Fruit fly (Drosophila melanogaster): ENCODE data around the gene CG13895.
A peak's percentile ranks its signal among the peaks of the same experiment; 100 is the strongest.

CG13895 gene

DNA sequence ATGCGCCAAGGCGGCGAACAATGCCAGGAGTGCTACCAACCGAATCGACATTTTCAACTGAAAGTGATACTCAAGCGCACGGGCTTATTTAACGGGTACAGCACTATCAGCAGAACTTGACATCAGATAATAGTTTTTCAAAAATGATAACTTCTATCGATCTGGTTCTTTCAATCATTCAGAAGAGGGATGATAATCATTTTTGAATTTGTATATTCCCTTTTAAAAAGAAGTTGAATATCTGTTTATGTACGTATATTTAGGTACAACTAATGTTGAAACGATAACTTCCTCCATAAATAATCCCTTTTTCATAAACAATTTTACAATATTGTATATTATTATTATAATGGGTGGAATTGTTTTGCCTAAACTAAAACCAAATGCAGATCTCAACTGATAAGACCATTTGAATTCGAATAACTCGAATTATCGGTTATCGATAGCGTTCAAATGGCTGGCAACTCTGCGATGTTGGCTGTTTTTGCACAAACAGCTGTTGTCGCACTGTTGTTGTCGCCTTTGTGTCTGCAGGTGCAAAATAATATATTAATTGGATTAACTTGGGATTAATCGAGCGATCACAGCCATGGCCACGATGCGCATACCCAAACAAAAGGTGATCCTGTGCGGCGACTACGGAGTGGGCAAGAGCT lies 17.8 kb downstream of the CG13895 start, which contains the start of the genes CG32483 and RabX6 (continued):
- TF ChIP-seq CG14710 (tag; optimal IDR thresholded peaks at IDR 0.05) (peak; percentile 4), E2f2 (GFP tag; IDR thresholded peaks at IDR 0.05) (peak; percentile 90), CG13287 (GFP tag; IDR thresholded peaks at IDR 0.05; ENCODE audit: partially characterized antibody) (peak; percentile 65), Sin3A (optimal IDR thresholded peaks at IDR 0.05) (peak; percentile 1), CG13624 (GFP tag; optimal IDR thresholded peaks at IDR 0.05) (no peak), HmgZ (tag; optimal IDR thresholded peaks at IDR 0.05) (peak; percentile 3), CrebB (tag; optimal IDR thresholded peaks at IDR 0.05) (no peak), CG1602 (GFP tag; optimal IDR thresholded peaks at IDR 0.05) (no peak)

DNA sequence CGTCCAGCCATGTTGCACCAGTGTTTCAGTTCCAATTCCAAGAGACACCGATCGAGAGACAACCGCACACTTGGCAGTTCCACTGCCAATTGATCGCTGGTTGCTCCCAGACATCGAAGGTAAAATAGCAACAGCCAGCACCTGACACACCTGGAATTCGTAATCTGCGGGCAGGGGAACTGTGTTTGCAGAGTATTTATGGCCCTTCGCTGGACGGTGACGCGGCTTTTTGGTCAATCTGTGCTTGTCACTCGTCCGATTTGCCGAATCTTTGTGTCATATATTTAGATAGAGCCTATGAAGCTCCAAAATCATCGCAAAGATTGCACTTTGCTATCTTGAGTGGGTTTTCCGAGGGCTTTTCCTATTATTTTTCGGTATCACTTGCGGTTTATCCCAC lies 20.1 kb downstream of the CG13895 start, which contains the start of gene hiro:
Gene hiro, minus strand, starts transcription at position 101 of the 400 bp plus-strand sequence.
- TF ChIP-seq chinmo (GFP tag; IDR thresholded peaks at IDR 0.05; ENCODE audit: partially characterized antibody) (0 out of 4 replicates have a peak, but pooled peaks have one; percentile 8), Fer2 (tag; optimal IDR thresholded peaks at IDR 0.05) (no peak), sd (tag; optimal IDR thresholded peaks at IDR 0.05) (peak; percentile 32)

DNA sequence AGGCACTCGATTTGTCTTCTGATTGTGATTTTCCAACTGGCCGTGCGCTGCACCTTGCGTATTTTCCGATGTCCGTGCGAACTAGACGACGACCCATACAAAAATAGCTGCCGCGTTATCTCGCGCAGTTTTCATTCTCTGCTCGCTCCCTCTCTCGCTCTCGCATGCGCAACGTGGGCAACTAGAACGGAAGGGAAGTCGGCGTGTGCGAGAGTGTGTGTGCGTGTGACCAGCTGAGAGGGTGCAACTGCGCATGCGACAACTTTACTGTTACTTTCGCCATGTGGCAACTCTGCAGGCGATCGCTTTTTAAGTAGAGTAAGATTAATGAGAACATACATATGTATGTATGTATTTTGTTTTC lies 22.6 kb downstream of the CG13895 start, which contains the start of gene ebd1:
Gene ebd1, minus strand, starts transcription at position 109 of the 364 bp plus-strand sequence.
- no peak for TF ChIP-seq mld (GFP tag; IDR thresholded peaks at IDR 0.05; ENCODE audit: partially characterized antibody)
- TF ChIP-seq ATbp (GFP tag; optimal IDR thresholded peaks at IDR 0.05) = no peak
- no peak for TF ChIP-seq CG13624 (GFP tag; optimal IDR thresholded peaks at IDR 0.05)
- no peak for TF ChIP-seq CG43689 (GFP tag; IDR thresholded peaks at IDR 0.05)
- TF ChIP-seq CG6813 (GFP tag; optimal IDR thresholded peaks at IDR 0.05) = no peak
- no peak for TF ChIP-seq kay (GFP tag; optimal IDR thresholded peaks at IDR 0.05)
- 0 out of 2 replicates have a peak, but pooled peaks have one; percentile 8 for TF ChIP-seq bbx (GFP tag; IDR thresholded peaks at IDR 0.05; ENCODE audit: partially characterized antibody)
- no peak for TF ChIP-seq ems (GFP tag; optimal IDR thresholded peaks at IDR 0.05)
- no peak for TF ChIP-seq dimm (GFP tag; IDR thresholded peaks at IDR 0.05)
- no peak for TF ChIP-seq Fer1 (GFP tag; optimal IDR thresholded peaks at IDR 0.05)
- no peak for TF ChIP-seq chm (GFP tag; IDR thresholded peaks at IDR 0.05)
- no peak for TF ChIP-seq gsb-n (tag; optimal IDR thresholded peaks at IDR 0.05)
- TF ChIP-seq CG4707 (GFP tag; optimal IDR thresholded peaks at IDR 0.05) = peak; percentile 29
- no peak for TF ChIP-seq CG31388 (GFP tag; optimal IDR thresholded peaks at IDR 0.05)
- TF ChIP-seq pita (GFP tag; optimal IDR thresholded peaks at IDR 0.05) = no peak
- no peak for TF ChIP-seq lov (optimal IDR thresholded peaks at IDR 0.05)
- TF ChIP-seq lov (GFP tag; IDR thresholded peaks at IDR 0.05) = no peak
- no peak for TF ChIP-seq vvl (GFP tag; IDR thresholded peaks at IDR 0.05)
- 0 out of 3 replicates have a peak, but pooled peaks have one; percentile 6 for TF ChIP-seq zen2 (GFP tag; IDR thresholded peaks at IDR 0.05; ENCODE audit: partially characterized antibody)
- TF ChIP-seq Pdp1 (GFP tag; optimal IDR thresholded peaks at IDR 0.05) = peak in 1 of 2 experiments; percentile 60
- no peak for TF ChIP-seq maf-S (GFP tag; optimal IDR thresholded peaks at IDR 0.05)
- TF ChIP-seq lab (GFP tag; optimal IDR thresholded peaks at IDR 0.05) = peak; percentile 44
- TF ChIP-seq Doc3 (GFP tag; IDR thresholded peaks at IDR 0.05; ENCODE audit: partially characterized antibody) = no peak
- TF ChIP-seq ftz-f1 (GFP tag; optimal IDR thresholded peaks at IDR 0.05) = peak; percentile 43
- no peak for TF ChIP-seq Atf3 (GFP tag; optimal IDR thresholded peaks at IDR 0.05)
- TF ChIP-seq gcm2 (GFP tag; optimal IDR thresholded peaks at IDR 0.05) = no peak
- TF ChIP-seq Nf-YB (GFP tag; optimal IDR thresholded peaks at IDR 0.05) = peak; percentile 8
- TF ChIP-seq zf30C (GFP tag; optimal IDR thresholded peaks at IDR 0.05) = no peak
- peak; percentile 28 for TF ChIP-seq pros (GFP tag; optimal IDR thresholded peaks at IDR 0.05)
- TF ChIP-seq btn (GFP tag; optimal IDR thresholded peaks at IDR 0.05) = no peak
- TF ChIP-seq pfk (GFP tag; optimal IDR thresholded peaks at IDR 0.05) = peak; percentile 32
- no peak for TF ChIP-seq lilli (GFP tag; optimal IDR thresholded peaks at IDR 0.05)
- no peak for TF ChIP-seq cas (GFP tag; IDR thresholded peaks at IDR 0.05)
- 0 out of 3 replicates have a peak, but pooled peaks have one; percentile 3 for TF ChIP-seq sr (GFP tag; IDR thresholded peaks at IDR 0.05)
- no peak for TF ChIP-seq CG12391 (tag; optimal IDR thresholded peaks at IDR 0.05)
- TF ChIP-seq CG8281 (tag; optimal IDR thresholded peaks at IDR 0.05) = no peak

All from whole organism, embryonic.